Worm (Caenorhabditis elegans) whole organism, mixed stage, embryonic: ENCODE data around the gene srab-21.

Experiments used
- bed-3 ChIP-seq: fragments of 200-800 bp; sonication (Bioruptor generic); optimal IDR thresholded peaks from 3 replicates; lab custom pipeline; 2018; ENCODE audit warnings: mild to moderate bottlenecking, missing genetic modification characterization, moderate library complexity, missing compliant biosample characterization
- ceh-39 ChIP-seq: fragments of 150-350 bp; optimal IDR thresholded peaks from 2 replicates; lab custom pipeline; 2014; ENCODE audit warnings: missing biosample characterization, missing genetic modification characterization
- ceh-43 ChIP-seq: fragments of 200-800 bp; sonication (Bioruptor generic); optimal IDR thresholded peaks from 2 replicates; lab custom pipeline; 2018; ENCODE audit warnings: mild to moderate bottlenecking, missing genetic modification characterization, moderate library complexity, missing compliant biosample characterization
- ces-1 ChIP-seq: fragments of 150-350 bp; optimal IDR thresholded peaks from 2 replicates; lab custom pipeline; 2014; ENCODE audit warnings: missing biosample characterization, missing genetic modification reagents, missing genetic modification characterization
- cnd-1 ChIP-seq: fragments of 200-800 bp; sonication (Bioruptor generic); optimal IDR thresholded peaks from 2 replicates; lab custom pipeline; 2018; ENCODE audit warnings: mild to moderate bottlenecking, missing genetic modification characterization, missing compliant biosample characterization
- drap-1 ChIP-seq: fragments of 200-800 bp; sonication (Bioruptor generic); optimal IDR thresholded peaks from 3 replicates; lab custom pipeline; 2018; ENCODE audit warnings: mild to moderate bottlenecking, missing genetic modification characterization, missing compliant biosample characterization
- elt-1 ChIP-seq: sonication (generic microtip); optimal IDR thresholded peaks from 2 replicates; lab custom pipeline; 2017; ENCODE audit warnings: missing genetic modification characterization, mild to moderate bottlenecking, missing compliant biosample characterization, antibody characterized with exemption, moderate library complexity, borderline replicate concordance; ENCODE audit not compliant: insufficient read depth
- flh-1 ChIP-seq: fragments of 200-800 bp; sonication (Bioruptor generic); optimal IDR thresholded peaks from 2 replicates; lab custom pipeline; 2018; ENCODE audit warnings: mild to moderate bottlenecking, missing genetic modification characterization, moderate library complexity, missing compliant biosample characterization
- ham-2 ChIP-seq: fragments of 200-800 bp; sonication (Bioruptor generic); optimal IDR thresholded peaks from 2 replicates; lab custom pipeline; 2018; ENCODE audit warnings: mild to moderate bottlenecking, missing genetic modification characterization, missing compliant biosample characterization
- hlh-1 ChIP-seq: fragments of 150-350 bp; optimal IDR thresholded peaks from 2 replicates; lab custom pipeline; 2014; ENCODE audit warnings: missing biosample characterization, missing genetic modification reagents, missing genetic modification characterization
- lin-13 ChIP-seq: fragments of 150-350 bp; optimal IDR thresholded peaks from 2 replicates; lab custom pipeline; 2014; ENCODE audit warnings: missing biosample characterization, missing genetic modification characterization
- lin-32 ChIP-seq: fragments of 200-800 bp; sonication (Bioruptor generic); optimal IDR thresholded peaks from 2 replicates; lab custom pipeline; 2018; ENCODE audit warnings: mild to moderate bottlenecking, missing genetic modification characterization, missing compliant biosample characterization
- lsy-2 ChIP-seq: fragments of 150-350 bp; optimal IDR thresholded peaks from 2 replicates; lab custom pipeline; 2014; ENCODE audit warnings: missing biosample characterization, missing genetic modification characterization
- mab-5 ChIP-seq: fragments of 150-350 bp; optimal IDR thresholded peaks from 2 replicates; lab custom pipeline; 2014; ENCODE audit warnings: missing biosample characterization, missing genetic modification characterization
- mep-1 ChIP-seq: fragments of 150-350 bp; optimal IDR thresholded peaks from 2 replicates; lab custom pipeline; 2017; ENCODE audit warnings: missing biosample characterization, missing genetic modification reagents, missing genetic modification characterization, inconsistent platforms
- mls-2 ChIP-seq: sonication (generic microtip); optimal IDR thresholded peaks from 2 replicates; lab custom pipeline; 2016; ENCODE audit warnings: mild to moderate bottlenecking, missing genetic modification characterization, moderate library complexity, missing compliant biosample characterization
- nhr-12 ChIP-seq: fragments of 150-350 bp; optimal IDR thresholded peaks from 2 replicates; lab custom pipeline; 2014; ENCODE audit warnings: missing biosample characterization, missing genetic modification characterization
- nhr-2 ChIP-seq: fragments of 150-350 bp; optimal IDR thresholded peaks from 2 replicates; lab custom pipeline; 2014; ENCODE audit warnings: missing biosample characterization, missing genetic modification characterization
- nhr-28 ChIP-seq: fragments of 150-350 bp; optimal IDR thresholded peaks from 2 replicates; lab custom pipeline; 2014; ENCODE audit warnings: missing biosample characterization, missing genetic modification characterization
- nhr-76 ChIP-seq: sonication (generic microtip); optimal IDR thresholded peaks from 2 replicates; lab custom pipeline; 2017; ENCODE audit warnings: missing biosample characterization, missing genetic modification characterization
- pha-4 ChIP-seq: fragments of 150-350 bp; optimal IDR thresholded peaks from 2 replicates; lab custom pipeline; 2018; ENCODE audit warnings: missing biosample characterization, missing genetic modification reagents, missing genetic modification characterization
- sem-2 ChIP-seq: fragments of 200-800 bp; sonication (Bioruptor generic); optimal IDR thresholded peaks from 2 replicates; lab custom pipeline; 2018; ENCODE audit warnings: mild to moderate bottlenecking, missing genetic modification characterization, missing compliant biosample characterization
- sptf-1 ChIP-seq: sonication (generic microtip); optimal IDR thresholded peaks from 2 replicates; lab custom pipeline; 2017; ENCODE audit warnings: mild to moderate bottlenecking, missing genetic modification characterization, moderate library complexity, missing compliant biosample characterization
- tbx-8 ChIP-seq: fragments of 200-800 bp; sonication (Bioruptor generic); optimal IDR thresholded peaks from 2 replicates; lab custom pipeline; 2018; ENCODE audit warnings: mild to moderate bottlenecking, missing genetic modification characterization, moderate library complexity, missing compliant biosample characterization
- unc-120 ChIP-seq: sonication (generic microtip); optimal IDR thresholded peaks from 2 replicates; lab custom pipeline; 2017; ENCODE audit warnings: missing genetic modification characterization, missing compliant biosample characterization; ENCODE audit not compliant: poor library complexity, severe bottlenecking
- unc-39 ChIP-seq: fragments of 150-350 bp; optimal IDR thresholded peaks from 2 replicates; lab custom pipeline; 2014; ENCODE audit warnings: missing biosample characterization, missing genetic modification characterization
- unc-62 ChIP-seq: fragments of 150-350 bp; optimal IDR thresholded peaks from 2 replicates; lab custom pipeline; 2014; ENCODE audit warnings: missing biosample characterization, missing genetic modification reagents, missing genetic modification characterization
- zip-8 ChIP-seq: fragments of 150-350 bp; optimal IDR thresholded peaks from 2 replicates; lab custom pipeline; 2014; ENCODE audit warnings: missing biosample characterization, missing genetic modification characterization

Gene srab-21

DNA sequence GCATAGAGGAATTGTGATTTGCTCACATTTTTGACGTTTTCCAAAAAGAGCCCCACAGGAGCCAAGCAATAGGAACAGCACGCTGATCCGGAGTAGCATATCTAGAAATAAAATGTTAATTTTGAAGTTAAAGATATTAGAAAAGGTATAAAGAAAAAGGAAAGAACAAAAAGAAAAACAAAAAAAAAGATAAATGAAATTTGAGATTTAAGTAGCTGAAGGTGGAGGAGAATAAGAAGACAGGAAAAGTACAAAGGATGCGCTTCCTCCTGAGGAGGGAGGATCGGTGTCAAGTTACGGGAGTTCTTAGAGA lies 20.5 kb upstream of the srab-21 start, which contains the start of gene cfz-2:
Gene cfz-2, minus strand, starts transcription at position 101 of the 313 bp plus-strand sequence.
- TF ChIP-seq mep-1 (tag; lab: Kevin White, UChicago) (no peak), ham-2 (GFP tag; lab: Kevin White, UChicago) (no peak), drap-1 (GFP tag; lab: Kevin White, UChicago) (no peak), unc-62 (GFP tag; lab: Kevin White, UChicago) (no peak), unc-39 (tag; lab: Kevin White, UChicago) (no peak), mab-5 (tag; lab: Kevin White, UChicago) (no peak), mls-2 (tag; lab: Kevin White, UChicago) (no peak), bed-3 (GFP tag; lab: Kevin White, UChicago) (no peak)

DNA sequence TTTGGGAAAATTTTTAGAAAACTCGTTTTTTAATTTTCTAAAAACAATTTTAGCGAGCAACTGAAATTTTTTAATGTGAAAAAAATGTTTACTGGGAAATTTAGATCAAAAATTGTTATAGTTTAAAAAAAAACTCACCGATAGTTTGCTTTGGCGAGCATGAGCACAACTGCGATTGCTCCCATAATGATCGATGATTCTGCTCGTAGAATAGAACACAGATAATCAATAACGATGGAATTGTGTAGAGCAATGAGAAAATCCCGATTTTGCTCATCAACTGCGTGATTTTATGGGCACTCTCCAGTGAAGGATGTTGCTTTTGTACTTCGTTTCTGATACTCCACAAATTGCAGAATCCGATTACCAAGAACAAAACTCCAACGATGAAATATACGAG lies 18.4 kb upstream of the srab-21 start:
- no peak for TF ChIP-seq bed-3 (GFP tag; lab: Kevin White, UChicago)
- TF ChIP-seq lin-32 (GFP tag; lab: Kevin White, UChicago) = no peak

DNA sequence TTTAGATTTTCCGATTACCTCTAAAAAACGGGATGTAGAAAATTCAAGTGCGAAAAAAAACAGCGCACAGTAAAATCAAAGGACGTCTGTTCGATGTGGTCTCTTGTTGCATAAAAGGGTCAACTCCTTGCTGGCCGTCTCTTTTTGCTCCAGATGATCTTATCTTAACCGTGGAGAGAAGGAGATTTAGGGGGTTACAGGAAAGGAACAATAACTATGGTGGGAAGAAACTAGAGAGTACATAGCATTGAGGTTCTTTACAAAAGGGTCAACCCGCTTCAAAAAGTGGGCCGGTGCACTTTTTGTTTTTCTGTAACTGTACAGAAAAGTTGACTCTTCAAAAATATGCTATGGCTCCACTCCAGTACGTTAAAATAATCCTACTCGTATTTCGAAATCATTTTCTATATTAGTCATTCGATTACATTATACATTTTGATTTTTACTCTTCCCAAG lies 7.3 kb upstream of the srab-21 start, which contains the start of the genes T20D4.19 and srj-9:
Gene T20D4.19, minus strand, starts transcription at position 101 of the 456 bp plus-strand sequence.
Gene srj-9, plus strand, starts transcription at position 406 of the 456 bp plus-strand sequence.
- TF ChIP-seq nhr-2 (peak; percentile 31), nhr-12 (no peak)

ce11 chrV:3428697-3429096 lies 4.5 kb upstream of the srab-21 start, which contains the start of gene srab-20:
TSS of gene srab-20 (plus strand) at chrV:3428997.
- no peak for TF ChIP-seq pha-4
- TF ChIP-seq ceh-43 (GFP tag; lab: Kevin White, UChicago) = no peak
- TF ChIP-seq nhr-28 (tag; lab: Kevin White, UChicago) = no peak
- no peak for TF ChIP-seq tbx-8 (GFP tag; lab: Kevin White, UChicago)
- no peak for TF ChIP-seq unc-120 (tag; lab: Kevin White, UChicago)
- TF ChIP-seq flh-1 (GFP tag; lab: Kevin White, UChicago) = no peak
- no peak for TF ChIP-seq bed-3 (GFP tag; lab: Kevin White, UChicago)
- no peak for TF ChIP-seq ces-1 (GFP tag; lab: Kevin White, UChicago)
- TF ChIP-seq sptf-1 (tag; lab: Kevin White, UChicago) = no peak
- TF ChIP-seq sem-2 (GFP tag; lab: Kevin White, UChicago) = no peak
- no peak for TF ChIP-seq mls-2 (tag; lab: Kevin White, UChicago)
- TF ChIP-seq elt-1 (tag; lab: Kevin White, UChicago) = no peak
- no peak for TF ChIP-seq mab-5 (tag; lab: Kevin White, UChicago)
- no peak for TF ChIP-seq hlh-1 (tag; lab: Kevin White, UChicago)
- no peak for TF ChIP-seq lsy-2 (tag; lab: Kevin White, UChicago)
- no peak for TF ChIP-seq unc-39 (tag; lab: Kevin White, UChicago)

DNA sequence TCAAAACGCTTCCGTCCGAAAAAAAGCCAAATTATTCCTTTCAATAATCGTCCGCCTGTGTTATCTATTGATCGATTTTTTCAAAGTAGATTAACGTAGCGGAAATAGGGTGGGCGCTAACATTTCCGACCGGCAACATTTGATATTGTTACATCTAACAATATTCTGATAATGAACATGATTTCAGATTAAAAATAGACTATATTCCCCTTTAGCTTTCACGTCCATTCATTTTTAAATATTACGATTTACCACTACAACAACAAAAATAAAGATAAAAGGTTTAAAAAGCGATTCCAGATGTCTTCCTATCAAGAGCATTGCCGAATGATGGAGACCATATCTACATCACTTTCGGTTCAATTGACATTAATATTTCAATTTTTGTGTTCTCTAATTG lies 1.8 kb upstream of the srab-21 start, which contains the start of gene srab-22:
Gene srab-22, plus strand, starts transcription at position 301 of the 400 bp plus-strand sequence.
- TF ChIP-seq nhr-76 (no peak), lin-13 (no peak), drap-1 (GFP tag; lab: Kevin White, UChicago) (no peak), mep-1 (tag; lab: Kevin White, UChicago) (no peak), flh-1 (GFP tag; lab: Kevin White, UChicago) (no peak), lsy-2 (tag; lab: Kevin White, UChicago) (no peak), zip-8 (no peak), ces-1 (GFP tag; lab: Kevin White, UChicago) (no peak), cnd-1 (tag; lab: Kevin White, UChicago) (no peak), ceh-39 (tag; lab: Kevin White, UChicago) (no peak), nhr-2 (no peak)
- TF ChIP-seq, all 35 proteins: peak for 0

- no peak for TF ChIP-seq sptf-1 (tag; lab: Kevin White, UChicago)
- TF ChIP-seq ceh-39 (tag; lab: Kevin White, UChicago) = no peak
- TF ChIP-seq ceh-43 (GFP tag; lab: Kevin White, UChicago) = no peak
- TF ChIP-seq, all 35 proteins: peak for 0
These were observed 6.3 kb downstream of the srab-21 start, which contains the start of gene T20D4.3 for ce11 chrV:3417928-3418327. TSS of gene T20D4.3 (plus strand) at chrV:3418228.
